Fruit fly (Drosophila melanogaster) whole organism, embryonic: ENCODE results near the gene CG34107.

Experiments used
- ATbp ChIP-seq: fragments of 200-800 bp; sonication (Bioruptor generic); optimal IDR thresholded peaks from 2 replicates; lab custom pipeline; 2017; ENCODE audit warnings: missing biosample characterization, mild to moderate bottlenecking, missing genetic modification characterization, missing genetic modification reagents
- Antp ChIP-seq: fragments of 200-800 bp; sonication (Bioruptor generic); optimal IDR thresholded peaks from 3 replicates; lab custom pipeline; 2016; ENCODE audit warnings: missing biosample characterization, missing genetic modification characterization
- B-H1 ChIP-seq: fragments of 200-800 bp; sonication (Bioruptor generic); IDR thresholded peaks from 3 replicates; pipeline ENCODE4 v1.3.6; 2022; ENCODE audit warnings: missing biosample characterization, missing genetic modification characterization
- CG11504 ChIP-seq: fragments of 200-800 bp; sonication (Bioruptor generic); optimal IDR thresholded peaks from 3 replicates; lab custom pipeline; 2019; ENCODE audit warnings: missing biosample characterization, mild to moderate bottlenecking, missing genetic modification characterization, moderate library complexity
- CG11695 ChIP-seq: fragments of 200-800 bp; sonication (Bioruptor generic); IDR thresholded peaks from 3 replicates; pipeline ENCODE4 v1.3.6; 2022; ENCODE audit warnings: missing biosample characterization, missing genetic modification characterization
- CG12071 ChIP-seq: fragments of 200-800 bp; sonication (Bioruptor generic); optimal IDR thresholded peaks from 3 replicates; lab custom pipeline; 2018; ENCODE audit warnings: missing biosample characterization, mild to moderate bottlenecking, missing genetic modification characterization
- CG1233 ChIP-seq: fragments of 200-800 bp; sonication (Bioruptor generic); optimal IDR thresholded peaks from 4 replicates; lab custom pipeline; 2018; ENCODE audit warnings: missing biosample characterization, mild to moderate bottlenecking, missing genetic modification characterization
- CG12744 ChIP-seq: fragments of 200-800 bp; sonication (Bioruptor generic); optimal IDR thresholded peaks from 2 replicates; lab custom pipeline; 2016; ENCODE audit warnings: missing biosample characterization, missing genetic modification characterization
- CG14441 ChIP-seq: fragments of 200-800 bp; sonication (Bioruptor generic); IDR thresholded peaks from 2 replicates; pipeline ENCODE4 v1.3.6; 2022; ENCODE audit warnings: missing biosample characterization, missing genetic modification characterization
- CG15011 ChIP-seq: fragments of 200-800 bp; sonication (Bioruptor generic); optimal IDR thresholded peaks from 3 replicates; lab custom pipeline; 2018; ENCODE audit warnings: missing biosample characterization, mild to moderate bottlenecking, missing genetic modification characterization
- CG15269 ChIP-seq: fragments of 200-800 bp; sonication (Bioruptor generic); optimal IDR thresholded peaks from 2 replicates; lab custom pipeline; 2018; ENCODE audit warnings: missing biosample characterization, mild to moderate bottlenecking, missing genetic modification characterization, moderate library complexity
- CG15479 ChIP-seq: fragments of 200-800 bp; sonication (Bioruptor generic); optimal IDR thresholded peaks from 3 replicates; lab custom pipeline; 2019; ENCODE audit warnings: missing biosample characterization, mild to moderate bottlenecking, missing genetic modification characterization, moderate library complexity
- CG1602 ChIP-seq: fragments of 200-800 bp; sonication (Bioruptor generic); optimal IDR thresholded peaks from 3 replicates; lab custom pipeline; 2016; ENCODE audit warnings: missing biosample characterization, missing genetic modification characterization
- CG16779 ChIP-seq: fragments of 200-800 bp; sonication (Bioruptor generic); IDR thresholded peaks from 2 replicates; pipeline ENCODE4 v1.3.6; 2022; ENCODE audit warnings: missing biosample characterization, missing genetic modification characterization
- CG17385 ChIP-seq: fragments of 200-800 bp; sonication (Bioruptor generic); optimal IDR thresholded peaks from 3 replicates; lab custom pipeline; 2018; ENCODE audit warnings: missing biosample characterization, mild to moderate bottlenecking, missing genetic modification characterization
- CG4424 ChIP-seq: fragments of 200-800 bp; sonication (Bioruptor generic); optimal IDR thresholded peaks from 3 replicates; lab custom pipeline; 2016; ENCODE audit warnings: missing biosample characterization, missing genetic modification characterization
- CG4730 ChIP-seq: fragments of 200-800 bp; sonication (Bioruptor generic); IDR thresholded peaks from 2 replicates; pipeline ENCODE4 v1.3.6; 2022; ENCODE audit warnings: missing biosample characterization, missing genetic modification characterization
- CG4854 ChIP-seq: fragments of 200-800 bp; sonication (Bioruptor generic); optimal IDR thresholded peaks from 2 replicates; lab custom pipeline; 2016; ENCODE audit warnings: missing biosample characterization, missing genetic modification characterization, inconsistent platforms
- CG8089 ChIP-seq: fragments of 200-800 bp; sonication (Bioruptor generic); optimal IDR thresholded peaks from 3 replicates; lab custom pipeline; 2016; ENCODE audit warnings: missing biosample characterization, missing genetic modification characterization
- CG8944 ChIP-seq: fragments of 200-800 bp; sonication (Bioruptor generic); optimal IDR thresholded peaks from 3 replicates; lab custom pipeline; 2016; ENCODE audit warnings: missing biosample characterization, missing genetic modification characterization
- CTCF ChIP-seq: fragments of 200-800 bp; sonication (Bioruptor generic); optimal IDR thresholded peaks from 2 replicates; lab custom pipeline; 2017; ENCODE audit warnings: missing biosample characterization, mild to moderate bottlenecking, missing genetic modification characterization, moderate library complexity
- Camta ChIP-seq: fragments of 200-800 bp; sonication (Bioruptor generic); optimal IDR thresholded peaks from 2 replicates; lab custom pipeline; 2016; ENCODE audit warnings: missing biosample characterization, missing genetic modification characterization
- D19B ChIP-seq: fragments of 200-800 bp; sonication (Bioruptor generic); optimal IDR thresholded peaks from 2 replicates; lab custom pipeline; 2017; ENCODE audit warnings: missing biosample characterization, mild to moderate bottlenecking, missing genetic modification characterization
- Dek ChIP-seq: fragments of 200-800 bp; sonication (Bioruptor generic); optimal IDR thresholded peaks from 3 replicates; lab custom pipeline; 2019; ENCODE audit warnings: missing biosample characterization, mild to moderate bottlenecking, missing genetic modification characterization, moderate library complexity
- Dip2 ChIP-seq: fragments of 200-800 bp; sonication (Bioruptor generic); IDR thresholded peaks from 2 replicates; pipeline ENCODE4 v1.3.6; 2022; ENCODE audit warnings: missing biosample characterization, missing genetic modification characterization
- Fer3 ChIP-seq: fragments of 200-800 bp; sonication (Bioruptor generic); optimal IDR thresholded peaks from 2 replicates; lab custom pipeline; 2018; ENCODE audit warnings: missing biosample characterization, mild to moderate bottlenecking, missing genetic modification characterization, moderate library complexity
- HHEX ChIP-seq: fragments of 200-800 bp; sonication (Bioruptor generic); optimal IDR thresholded peaks from 3 replicates; lab custom pipeline; 2017; ENCODE audit warnings: missing biosample characterization, mild to moderate bottlenecking, missing genetic modification characterization, missing genetic modification reagents
- HmgD ChIP-seq: fragments of 200-800 bp; sonication (Bioruptor generic); optimal IDR thresholded peaks from 3 replicates; lab custom pipeline; 2016; ENCODE audit warnings: missing biosample characterization, missing genetic modification characterization
- Lhr ChIP-seq: fragments of 200-800 bp; sonication (Bioruptor generic); optimal IDR thresholded peaks from 3 replicates; lab custom pipeline; 2017; ENCODE audit warnings: mild to moderate bottlenecking, missing biosample characterization, missing genetic modification reagents, missing genetic modification characterization
- Nf-YC ChIP-seq: fragments of 200-800 bp; optimal IDR thresholded peaks from 3 replicates; lab custom pipeline; 2019; ENCODE audit warnings: missing biosample characterization, mild to moderate bottlenecking, missing genetic modification characterization, moderate library complexity
- Rx ChIP-seq: fragments of 200-800 bp; sonication (Bioruptor generic); IDR thresholded peaks from 2 replicates; pipeline ENCODE4 v1.3.6; 2022; ENCODE audit warnings: missing biosample characterization, missing genetic modification characterization
- bbx ChIP-seq: fragments of 200-800 bp; sonication (Bioruptor generic); IDR thresholded peaks from 2 replicates; pipeline ENCODE4 v1.3.6; 2022; ENCODE audit warnings: missing biosample characterization, missing genetic modification characterization; ENCODE audit not compliant: partially characterized antibody
- bowl ChIP-seq: fragments of 200-800 bp; sonication (Bioruptor generic); IDR thresholded peaks from 2 replicates; pipeline ENCODE4 v1.3.6; 2022; ENCODE audit warnings: missing biosample characterization, missing genetic modification characterization
- cas ChIP-seq: fragments of 200-800 bp; sonication (Bioruptor generic); IDR thresholded peaks from 2 replicates; pipeline ENCODE4 v1.3.6; 2022; ENCODE audit warnings: missing biosample characterization, missing genetic modification characterization
- cg ChIP-seq: fragments of 200-800 bp; sonication (Bioruptor generic); optimal IDR thresholded peaks from 3 replicates; lab custom pipeline; 2019; ENCODE audit warnings: missing biosample characterization, mild to moderate bottlenecking, missing genetic modification characterization, moderate library complexity
- chm ChIP-seq: fragments of 200-800 bp; sonication (Bioruptor generic); IDR thresholded peaks from 2 replicates; pipeline ENCODE4 v1.3.6; 2022; ENCODE audit warnings: missing biosample characterization, missing genetic modification characterization
- cwo ChIP-seq: fragments of 200-800 bp; sonication (Bioruptor generic); optimal IDR thresholded peaks from 3 replicates; lab custom pipeline; 2017; ENCODE audit warnings: missing biosample characterization, missing genetic modification characterization, mild to moderate bottlenecking, moderate library complexity, missing genetic modification reagents
- dimm ChIP-seq: fragments of 200-800 bp; sonication (Bioruptor generic); IDR thresholded peaks from 2 replicates; pipeline ENCODE4 v1.3.6; 2022; ENCODE audit warnings: missing biosample characterization, missing genetic modification characterization
- gce ChIP-seq: fragments of 200-800 bp; sonication (Bioruptor generic); IDR thresholded peaks from 3 replicates; pipeline ENCODE4 v1.3.6; 2022; ENCODE audit warnings: missing biosample characterization, missing genetic modification characterization
- hbn ChIP-seq: fragments of 200-800 bp; sonication (Bioruptor generic); IDR thresholded peaks from 2 replicates; pipeline ENCODE4 v1.3.6; 2022; ENCODE audit warnings: missing biosample characterization, missing genetic modification characterization; ENCODE audit not compliant: partially characterized antibody
- her ChIP-seq: fragments of 200-800 bp; sonication (Bioruptor generic); optimal IDR thresholded peaks from 2 replicates; lab custom pipeline; 2016; ENCODE audit warnings: missing biosample characterization, missing genetic modification characterization
- jumu ChIP-seq: fragments of 200-800 bp; sonication (Bioruptor generic); optimal IDR thresholded peaks from 3 replicates; lab custom pipeline; 2016; ENCODE audit warnings: missing biosample characterization, missing genetic modification characterization
- lilli ChIP-seq: fragments of 200-800 bp; sonication (Bioruptor generic); optimal IDR thresholded peaks from 3 replicates; lab custom pipeline; 2016; ENCODE audit warnings: missing biosample characterization, missing genetic modification characterization
- mirr ChIP-seq: fragments of 200-800 bp; sonication (Bioruptor generic); optimal IDR thresholded peaks from 3 replicates; lab custom pipeline; 2018; ENCODE audit warnings: missing biosample characterization, mild to moderate bottlenecking, missing genetic modification characterization
- nau ChIP-seq: fragments of 200-800 bp; sonication (Bioruptor generic); optimal IDR thresholded peaks from 3 replicates; lab custom pipeline; 2017; ENCODE audit warnings: missing biosample characterization, mild to moderate bottlenecking, missing genetic modification characterization, missing genetic modification reagents
- nmo ChIP-seq: fragments of 200-800 bp; sonication (Bioruptor generic); optimal IDR thresholded peaks from 2 replicates; lab custom pipeline; 2018; ENCODE audit warnings: missing biosample characterization, mild to moderate bottlenecking, missing genetic modification characterization, moderate library complexity
- salm ChIP-seq: fragments of 200-800 bp; sonication (Bioruptor generic); optimal IDR thresholded peaks from 2 replicates; lab custom pipeline; 2018; ENCODE audit warnings: missing biosample characterization, mild to moderate bottlenecking, missing genetic modification characterization
- sens-2 ChIP-seq: fragments of 200-800 bp; sonication (Bioruptor generic); IDR thresholded peaks from 2 replicates; pipeline ENCODE4 v1.3.6; 2022; ENCODE audit warnings: missing biosample characterization, missing genetic modification characterization
- sisA ChIP-seq: fragments of 200-800 bp; sonication (Bioruptor generic); IDR thresholded peaks from 2 replicates; pipeline ENCODE4 v1.3.6; 2022; ENCODE audit warnings: missing biosample characterization, missing genetic modification characterization
- sqz ChIP-seq: fragments of 200-800 bp; sonication (Bioruptor generic); optimal IDR thresholded peaks from 3 replicates; lab custom pipeline; 2018; ENCODE audit warnings: missing biosample characterization, mild to moderate bottlenecking, missing genetic modification characterization
- tap ChIP-seq: fragments of 200-800 bp; optimal IDR thresholded peaks from 3 replicates; lab custom pipeline; 2019; ENCODE audit warnings: missing biosample characterization, mild to moderate bottlenecking, missing genetic modification characterization, moderate library complexity

Gene CG34107

dm6 chr3R:10268865-10269442, 44.2 kb downstream of the CG34107 start (continued):
- TF ChIP-seq CG4854 (GFP tag; lab: Kevin White, UChicago) = peak; percentile 39
- no peak for TF ChIP-seq her (GFP tag; lab: Kevin White, UChicago)
- peak; percentile 53 for TF ChIP-seq lilli (GFP tag; lab: Kevin White, UChicago)
- TF ChIP-seq nau (GFP tag; lab: Kevin White, UChicago) = no peak
- TF ChIP-seq dimm (GFP tag; lab: Robert Waterston, UW) = peak; percentile 49
- TF ChIP-seq ATbp (GFP tag; lab: Kevin White, UChicago) = peak; percentile 58
- TF ChIP-seq cas (GFP tag; lab: Robert Waterston, UW) = 0 out of 2 replicates have a peak, but pooled peaks have one; percentile 23
- TF ChIP-seq CG8089 (GFP tag; lab: Kevin White, UChicago) = peak; percentile 21
- peak; percentile 82 for TF ChIP-seq CG14441
- TF ChIP-seq CG15269 = peak; percentile 70
- peak; percentile 39 for TF ChIP-seq Camta
- TF ChIP-seq HmgD = no peak
- no peak for TF ChIP-seq CG15011 (GFP tag; lab: Kevin White, UChicago)
- peak; percentile 74 for TF ChIP-seq Fer3 (tag; lab: Kevin White, UChicago)
- TF ChIP-seq CG17385 (GFP tag; lab: Kevin White, UChicago) = peak; percentile 57
- no peak for TF ChIP-seq Nf-YC (tag; lab: Kevin White, UChicago)
- no peak for TF ChIP-seq Dip2
- TF ChIP-seq CG12744 (GFP tag; lab: Kevin White, UChicago) = peak; percentile 14
- no peak for TF ChIP-seq hbn (GFP tag; lab: Robert Waterston, UW)
- TF ChIP-seq CG4730 (GFP tag; lab: Robert Waterston, UW) = peak; percentile 75
- TF ChIP-seq nmo (GFP tag; lab: Kevin White, UChicago) = peak; percentile 63
- peak; percentile 72 for TF ChIP-seq Dek
- no peak for TF ChIP-seq jumu (GFP tag; lab: Kevin White, UChicago)
- TF ChIP-seq gce (GFP tag; lab: Robert Waterston, UW) = peak; percentile 61; the same call in 1 of the 3 replicates
- TF ChIP-seq CG1602 = peak; percentile 24
- peak; percentile 68; the same call in 1 of the 2 replicates for TF ChIP-seq CG16779 (GFP tag; lab: Robert Waterston, UW)
- TF ChIP-seq salm (tag; lab: Kevin White, UChicago) = peak; percentile 20
- TF ChIP-seq chm = no peak; the same call in 1 of the 2 replicates
- peak; percentile 39 for TF ChIP-seq sens-2 (GFP tag; lab: Robert Waterston, UW)
- TF ChIP-seq CG1233 (GFP tag; lab: Kevin White, UChicago) = no peak
- TF ChIP-seq Antp (GFP tag; lab: Kevin White, UChicago) = peak; percentile 43
- no peak for TF ChIP-seq bowl (GFP tag; lab: Robert Waterston, UW)
- 0 out of 3 replicates have a peak, but pooled peaks have one; percentile 49 for TF ChIP-seq CG11695
- no peak for TF ChIP-seq bbx (GFP tag; lab: Robert Waterston, UW)
- TF ChIP-seq CG15479 (GFP tag; lab: Kevin White, UChicago) = no peak
- peak; percentile 37 for TF ChIP-seq CG4424 (GFP tag; lab: Kevin White, UChicago)
- TF ChIP-seq mirr (GFP tag; lab: Kevin White, UChicago) = no peak
- peak; percentile 64; the same call in 1 of the 2 replicates for TF ChIP-seq Rx
- TF ChIP-seq sqz (GFP tag; lab: Kevin White, UChicago) = no peak
- no peak for TF ChIP-seq cg
- peak; percentile 52 for TF ChIP-seq CG8944
- no peak for TF ChIP-seq CTCF (GFP tag; lab: Kevin White, UChicago)
- TF ChIP-seq CG12071 (GFP tag; lab: Kevin White, UChicago) = peak; percentile 45
- peak; percentile 78 for TF ChIP-seq CG11504 (tag; lab: Kevin White, UChicago)
- TF ChIP-seq D19B (GFP tag; lab: Kevin White, UChicago) = peak; percentile 16
- TF ChIP-seq B-H1 (GFP tag; lab: Robert Waterston, UW) = peak; percentile 70
- no peak for TF ChIP-seq Lhr (GFP tag; lab: Kevin White, UChicago)
- peak; percentile 48 for TF ChIP-seq HHEX
- peak; percentile 32 for TF ChIP-seq cwo (GFP tag; lab: Kevin White, UChicago)
- TF ChIP-seq tap (tag; lab: Kevin White, UChicago) = peak; percentile 70
- peak; percentile 86 for TF ChIP-seq sisA (GFP tag; lab: Robert Waterston, UW)
